Fruit fly (Drosophila melanogaster): ENCODE data around the gene CG15370.

CG15370 gene

dm6 chrX:9250161-9250831, 25.1 kb downstream of the CG15370 start, which contains the start of gene CG17754:
Gene CG17754 (plus strand): TSS chrX:9250420.
- TF ChIP-seq CG12605 (GFP tag; IDR thresholded peaks at IDR 0.05) (no peak), CG15710 (tag; optimal IDR thresholded peaks at IDR 0.05) (no peak), D1 (tag; optimal IDR thresholded peaks at IDR 0.05) (no peak), rn (GFP tag; IDR thresholded peaks at IDR 0.05) (no peak), gl (tag; optimal IDR thresholded peaks at IDR 0.05) (no peak), CG13204 (GFP tag; optimal IDR thresholded peaks at IDR 0.05) (no peak), CG4496 (GFP tag; IDR thresholded peaks at IDR 0.05) (peak; percentile 61), fd96Ca (GFP tag; IDR thresholded peaks at IDR 0.05) (0 out of 3 replicates have a peak, but pooled peaks have one; percentile 41), EcR (GFP tag; optimal IDR thresholded peaks at IDR 0.05) (no peak), CG8301 (tag; optimal IDR thresholded peaks at IDR 0.05) (no peak), CG17806 (tag; optimal IDR thresholded peaks at IDR 0.05) (no peak), CG8159 (tag; optimal IDR thresholded peaks at IDR 0.05) (no peak), CG10348 (GFP tag; IDR thresholded peaks at IDR 0.05) (no peak), CG32121 (GFP tag; IDR thresholded peaks at IDR 0.05) (no peak)

dm6 chrX:9251212-9251877, 26.1 kb downstream of the CG15370 start:
- TF ChIP-seq fd96Ca (GFP tag; IDR thresholded peaks at IDR 0.05) (peak; percentile 76), CG32121 (GFP tag; IDR thresholded peaks at IDR 0.05) (peak; percentile 77), D1 (tag; optimal IDR thresholded peaks at IDR 0.05) (no peak), gl (tag; optimal IDR thresholded peaks at IDR 0.05) (peak; percentile 6), CG4496 (GFP tag; IDR thresholded peaks at IDR 0.05) (peak; percentile 72), CG14655 (GFP tag; optimal IDR thresholded peaks at IDR 0.05) (peak; percentile 64), Snoo (tag; optimal IDR thresholded peaks at IDR 0.05) (no peak), CG10348 (GFP tag; IDR thresholded peaks at IDR 0.05) (no peak), Pif1B (GFP tag; optimal IDR thresholded peaks at IDR 0.05) (no peak), CG15710 (tag; optimal IDR thresholded peaks at IDR 0.05) (peak; percentile 43), Pif1A (GFP tag; optimal IDR thresholded peaks at IDR 0.05) (peak; percentile 60), CG12605 (GFP tag; IDR thresholded peaks at IDR 0.05) (peak; percentile 56; the same call in 1 of the 2 replicates), CG8159 (tag; optimal IDR thresholded peaks at IDR 0.05) (peak; percentile 63), CG9948 (tag; optimal IDR thresholded peaks at IDR 0.05) (peak; percentile 13), CG13204 (GFP tag; optimal IDR thresholded peaks at IDR 0.05) (no peak), rn (GFP tag; IDR thresholded peaks at IDR 0.05) (0 out of 2 replicates have a peak, but pooled peaks have one; percentile 21), EcR (GFP tag; optimal IDR thresholded peaks at IDR 0.05) (peak; percentile 79), Ets98B (GFP tag; IDR thresholded peaks at IDR 0.05) (peak; percentile 63), CG17806 (tag; optimal IDR thresholded peaks at IDR 0.05) (peak; percentile 48), CG34367 (tag; optimal IDR thresholded peaks at IDR 0.05) (peak; percentile 55), CG8301 (tag; optimal IDR thresholded peaks at IDR 0.05) (peak; percentile 51)

DNA sequence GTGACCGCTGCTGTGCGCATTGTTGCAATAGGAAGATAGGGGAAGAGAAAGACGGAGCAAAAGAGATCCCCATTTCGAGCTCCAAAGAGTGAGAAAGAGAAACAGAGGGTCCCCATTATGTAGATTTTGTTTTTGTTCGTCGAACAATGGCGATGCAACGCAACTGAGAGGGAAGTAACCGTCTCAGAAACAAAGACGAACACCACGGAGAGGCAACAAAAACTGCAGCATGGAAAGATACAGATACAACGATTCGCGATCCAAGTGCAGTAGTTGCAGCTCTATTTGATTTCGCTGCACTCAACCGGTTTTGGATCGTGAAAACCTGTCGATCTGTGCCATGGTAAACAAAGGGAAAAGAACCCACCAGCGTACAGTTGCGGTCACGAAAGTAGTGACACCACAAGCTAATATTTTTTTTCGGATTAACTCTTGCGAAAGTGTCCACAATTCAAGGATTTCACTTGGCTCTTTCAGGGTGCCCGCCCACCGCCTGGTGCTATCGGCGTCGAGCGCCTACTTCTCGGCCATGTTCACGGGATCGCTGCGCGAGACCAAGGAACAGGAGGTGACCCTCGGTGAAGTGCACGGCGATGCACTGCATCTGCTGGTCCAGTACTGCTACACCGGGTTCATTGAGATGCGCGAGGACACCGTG, 26.9 kb downstream of the CG15370 start:
- no peak for TF ChIP-seq Pif1A (GFP tag; optimal IDR thresholded peaks at IDR 0.05)
- TF ChIP-seq Snoo (tag; optimal IDR thresholded peaks at IDR 0.05), result no peak
- TF ChIP-seq CG12605 (GFP tag; IDR thresholded peaks at IDR 0.05), result peak; percentile 34
- TF ChIP-seq CG15710 (tag; optimal IDR thresholded peaks at IDR 0.05), result no peak
- TF ChIP-seq Ets98B (GFP tag; IDR thresholded peaks at IDR 0.05), result peak; percentile 40; the same call in 1 of the 2 replicates
- no peak for TF ChIP-seq CG10348 (GFP tag; IDR thresholded peaks at IDR 0.05)
- TF ChIP-seq CG8301 (tag; optimal IDR thresholded peaks at IDR 0.05), result no peak
- TF ChIP-seq fd96Ca (GFP tag; IDR thresholded peaks at IDR 0.05), result peak; percentile 55; the same call in 1 of the 3 replicates
- no peak for TF ChIP-seq CG13204 (GFP tag; optimal IDR thresholded peaks at IDR 0.05)
- TF ChIP-seq CG34367 (tag; optimal IDR thresholded peaks at IDR 0.05), result peak; percentile 0
- TF ChIP-seq CG14655 (GFP tag; optimal IDR thresholded peaks at IDR 0.05), result no peak
- TF ChIP-seq D1 (tag; optimal IDR thresholded peaks at IDR 0.05), result no peak
- TF ChIP-seq gl (tag; optimal IDR thresholded peaks at IDR 0.05), result no peak
- peak; percentile 49; the same call in 1 of the 2 replicates for TF ChIP-seq CG32121 (GFP tag; IDR thresholded peaks at IDR 0.05)
- peak; percentile 60 for TF ChIP-seq EcR (GFP tag; optimal IDR thresholded peaks at IDR 0.05)
- peak; percentile 18 for TF ChIP-seq CG9948 (tag; optimal IDR thresholded peaks at IDR 0.05)
- TF ChIP-seq CG17806 (tag; optimal IDR thresholded peaks at IDR 0.05), result no peak
- TF ChIP-seq CG8159 (tag; optimal IDR thresholded peaks at IDR 0.05), result no peak
- TF ChIP-seq CG4496 (GFP tag; IDR thresholded peaks at IDR 0.05), result peak; percentile 65
- TF ChIP-seq Pif1B (GFP tag; optimal IDR thresholded peaks at IDR 0.05), result no peak
- TF ChIP-seq rn (GFP tag; IDR thresholded peaks at IDR 0.05), result no peak

DNA sequence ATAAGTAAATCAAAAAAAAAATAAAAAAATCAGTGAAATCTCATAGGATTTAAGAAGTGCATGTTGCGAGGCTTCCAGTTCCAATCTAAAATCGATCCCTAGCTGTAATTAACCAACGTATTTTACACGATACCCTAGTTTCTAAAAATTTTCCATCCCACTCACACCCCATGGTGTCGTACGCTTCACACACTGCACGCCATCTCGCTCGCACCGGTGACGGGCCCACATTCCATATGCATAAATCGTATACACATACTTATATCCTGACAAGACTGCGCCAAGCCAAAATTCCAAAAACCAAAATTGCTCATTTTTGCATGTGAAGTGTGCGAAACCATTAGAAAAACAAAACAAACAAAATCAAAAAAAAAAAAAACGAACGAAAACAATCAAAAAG, 29.8 kb downstream of the CG15370 start:
- no peak for TF ChIP-seq CG10348 (GFP tag; IDR thresholded peaks at IDR 0.05)
- no peak for TF ChIP-seq EcR (GFP tag; optimal IDR thresholded peaks at IDR 0.05)
- TF ChIP-seq CG9948 (tag; optimal IDR thresholded peaks at IDR 0.05), result no peak
- no peak for TF ChIP-seq CG12605 (GFP tag; IDR thresholded peaks at IDR 0.05)
- TF ChIP-seq CG8301 (tag; optimal IDR thresholded peaks at IDR 0.05), result no peak
- no peak for TF ChIP-seq CG14655 (GFP tag; optimal IDR thresholded peaks at IDR 0.05)
- TF ChIP-seq CG15710 (tag; optimal IDR thresholded peaks at IDR 0.05), result no peak
- no peak for TF ChIP-seq rn (GFP tag; IDR thresholded peaks at IDR 0.05)
- no peak for TF ChIP-seq CG13204 (GFP tag; optimal IDR thresholded peaks at IDR 0.05)
- no peak for TF ChIP-seq Snoo (tag; optimal IDR thresholded peaks at IDR 0.05)
- no peak for TF ChIP-seq CG17806 (tag; optimal IDR thresholded peaks at IDR 0.05)
- TF ChIP-seq D1 (tag; optimal IDR thresholded peaks at IDR 0.05), result no peak
- no peak for TF ChIP-seq fd96Ca (GFP tag; IDR thresholded peaks at IDR 0.05)
- no peak for TF ChIP-seq CG8159 (tag; optimal IDR thresholded peaks at IDR 0.05)
- no peak for TF ChIP-seq Ets98B (GFP tag; IDR thresholded peaks at IDR 0.05)
- no peak for TF ChIP-seq CG34367 (tag; optimal IDR thresholded peaks at IDR 0.05)
